Fruit fly (Drosophila melanogaster) whole organism, embryonic: ENCODE measurements around the gene prtp.

Experiments used
- BEAF-32 ChIP-seq: fragments of 200-800 bp; sonication (Bioruptor generic); optimal IDR thresholded peaks from 3 replicates; lab custom pipeline; 2017; ENCODE audit warnings: missing biosample characterization, missing genetic modification characterization, mild to moderate bottlenecking, moderate library complexity, missing genetic modification reagents
- CG12299 ChIP-seq: fragments of 200-800 bp; sonication (Bioruptor generic); optimal IDR thresholded peaks from 2 replicates; lab custom pipeline; 2018; ENCODE audit warnings: missing biosample characterization, mild to moderate bottlenecking, missing genetic modification characterization
- CG12942 ChIP-seq: fragments of 200-800 bp; sonication (Bioruptor generic); optimal IDR thresholded peaks from 3 replicates; lab custom pipeline; 2016; ENCODE audit warnings: missing biosample characterization, missing genetic modification characterization
- CG13424 ChIP-seq: fragments of 200-800 bp; sonication (Bioruptor generic); optimal IDR thresholded peaks from 2 replicates; lab custom pipeline; 2019; ENCODE audit warnings: missing biosample characterization, mild to moderate bottlenecking, missing genetic modification characterization, moderate library complexity
- CG13624 ChIP-seq: fragments of 200-800 bp; sonication (Bioruptor generic); optimal IDR thresholded peaks from 2 replicates; lab custom pipeline; 2016; ENCODE audit warnings: missing biosample characterization, missing genetic modification characterization
- CG15696 ChIP-seq: fragments of 200-800 bp; sonication (Bioruptor generic); optimal IDR thresholded peaks from 2 replicates; lab custom pipeline; 2019; ENCODE audit warnings: missing biosample characterization, mild to moderate bottlenecking, missing genetic modification characterization, moderate library complexity
- CG16813 ChIP-seq: fragments of 200-800 bp; sonication (Bioruptor generic); IDR thresholded peaks from 3 replicates; pipeline ENCODE4 v1.3.6; 2022; ENCODE audit warnings: missing biosample characterization, missing genetic modification characterization; ENCODE audit not compliant: partially characterized antibody
- CG1792 ChIP-seq: fragments of 200-800 bp; sonication (Bioruptor generic); optimal IDR thresholded peaks from 2 replicates; lab custom pipeline; 2016; ENCODE audit warnings: missing biosample characterization, missing genetic modification characterization
- CG1832 ChIP-seq: fragments of 200-800 bp; sonication (Bioruptor generic); optimal IDR thresholded peaks from 2 replicates; lab custom pipeline; 2017; ENCODE audit warnings: missing biosample characterization, mild to moderate bottlenecking, missing genetic modification characterization, inconsistent platforms
- CG18764 ChIP-seq: fragments of 200-800 bp; sonication (Bioruptor generic); optimal IDR thresholded peaks from 3 replicates; lab custom pipeline; 2016; ENCODE audit warnings: missing biosample characterization, missing genetic modification characterization
- CG2889 ChIP-seq: fragments of 200-800 bp; sonication (Bioruptor generic); IDR thresholded peaks from 3 replicates; pipeline ENCODE4 v1.3.6; 2022; ENCODE audit warnings: missing biosample characterization, missing genetic modification characterization
- CG30020 ChIP-seq: fragments of 200-800 bp; optimal IDR thresholded peaks from 2 replicates; lab custom pipeline; 2019; ENCODE audit warnings: missing biosample characterization, mild to moderate bottlenecking, missing genetic modification characterization, moderate library complexity
- CG3065 ChIP-seq: fragments of 200-800 bp; sonication (Bioruptor generic); optimal IDR thresholded peaks from 2 replicates; lab custom pipeline; 2016; ENCODE audit warnings: missing biosample characterization, missing genetic modification characterization
- CG33557 ChIP-seq: fragments of 200-800 bp; sonication (Bioruptor generic); optimal IDR thresholded peaks from 2 replicates; lab custom pipeline; 2019; ENCODE audit warnings: missing biosample characterization, mild to moderate bottlenecking, missing genetic modification characterization, moderate library complexity
- CG43689 ChIP-seq: fragments of 200-800 bp; sonication (Bioruptor generic); IDR thresholded peaks from 2 replicates; pipeline ENCODE4 v1.3.6; 2022; ENCODE audit warnings: missing biosample characterization, missing genetic modification characterization
- CG6272 ChIP-seq: fragments of 200-800 bp; sonication (Bioruptor generic); IDR thresholded peaks from 2 replicates; pipeline ENCODE4 v1.3.6; 2022; ENCODE audit warnings: missing biosample characterization, missing genetic modification characterization
- CG6813 ChIP-seq: fragments of 200-800 bp; sonication (Bioruptor generic); optimal IDR thresholded peaks from 2 replicates; lab custom pipeline; 2017; ENCODE audit warnings: missing biosample characterization, missing genetic modification characterization, mild to moderate bottlenecking, moderate library complexity, missing genetic modification reagents
- CG7839 ChIP-seq: fragments of 200-800 bp; sonication (Bioruptor generic); optimal IDR thresholded peaks from 3 replicates; lab custom pipeline; 2018; ENCODE audit warnings: missing biosample characterization, mild to moderate bottlenecking, missing genetic modification characterization, moderate library complexity
- Chrac-16 ChIP-seq: fragments of 200-800 bp; sonication (Bioruptor generic); optimal IDR thresholded peaks from 3 replicates; lab custom pipeline; 2016; ENCODE audit warnings: missing biosample characterization, missing genetic modification characterization
- Deaf1 ChIP-seq: fragments of 200-800 bp; optimal IDR thresholded peaks from 3 replicates; lab custom pipeline; 2019; ENCODE audit warnings: missing biosample characterization, mild to moderate bottlenecking, missing genetic modification characterization, moderate library complexity
- Dek ChIP-seq: fragments of 200-800 bp; sonication (Bioruptor generic); optimal IDR thresholded peaks from 3 replicates; lab custom pipeline; 2019; ENCODE audit warnings: missing biosample characterization, mild to moderate bottlenecking, missing genetic modification characterization, moderate library complexity
- Dfd ChIP-seq, 2 experiments: fragments of >200 bp; optimal IDR thresholded peaks; 2 replicates each; lab custom pipeline; 2017; ENCODE audit warnings: missing biosample characterization in 2 of 2, missing genetic modification characterization in 2 of 2
- Lhr ChIP-seq: fragments of 200-800 bp; sonication (Bioruptor generic); optimal IDR thresholded peaks from 3 replicates; lab custom pipeline; 2017; ENCODE audit warnings: mild to moderate bottlenecking, missing biosample characterization, missing genetic modification reagents, missing genetic modification characterization
- Max ChIP-seq: fragments of 200-800 bp; sonication (Bioruptor generic); optimal IDR thresholded peaks from 2 replicates; lab custom pipeline; 2016; ENCODE audit warnings: missing biosample characterization, mild to moderate bottlenecking, missing genetic modification characterization
- Mrtf ChIP-seq: fragments of 200-800 bp; sonication (Bioruptor generic); IDR thresholded peaks from 3 replicates; pipeline ENCODE4 v1.3.6; 2022; ENCODE audit warnings: missing biosample characterization, missing genetic modification characterization
- Neu2 ChIP-seq: fragments of 200-800 bp; sonication (Bioruptor generic); optimal IDR thresholded peaks from 3 replicates; lab custom pipeline; 2016; ENCODE audit warnings: missing biosample characterization, missing genetic modification characterization, borderline replicate concordance
- Nf-YC ChIP-seq: fragments of 200-800 bp; optimal IDR thresholded peaks from 3 replicates; lab custom pipeline; 2019; ENCODE audit warnings: missing biosample characterization, mild to moderate bottlenecking, missing genetic modification characterization, moderate library complexity
- Ptx1 ChIP-seq: fragments of 200-800 bp; sonication (Bioruptor generic); IDR thresholded peaks from 2 replicates; pipeline ENCODE4 v1.3.6; 2022; ENCODE audit warnings: missing biosample characterization, missing genetic modification characterization
- Six4 ChIP-seq: fragments of 200-800 bp; sonication (Bioruptor generic); optimal IDR thresholded peaks from 2 replicates; lab custom pipeline; 2016; ENCODE audit warnings: missing biosample characterization, missing genetic modification characterization
- bbx ChIP-seq: fragments of 200-800 bp; sonication (Bioruptor generic); IDR thresholded peaks from 2 replicates; pipeline ENCODE4 v1.3.6; 2022; ENCODE audit warnings: missing biosample characterization, missing genetic modification characterization; ENCODE audit not compliant: partially characterized antibody
- bcd ChIP-seq: fragments of 200-800 bp; sonication (Bioruptor generic); optimal IDR thresholded peaks from 2 replicates; lab custom pipeline; 2017; ENCODE audit warnings: missing biosample characterization, mild to moderate bottlenecking, missing genetic modification characterization
- bsh ChIP-seq, 2 experiments: fragments of 200-800 bp; sonication (Bioruptor generic); optimal IDR thresholded peaks; 2 replicates each; lab custom pipeline; 2017 to 2018; ENCODE audit warnings: mild to moderate bottlenecking in 2 of 2, missing biosample characterization in 2 of 2, missing genetic modification characterization in 2 of 2, moderate library complexity in 1 of 2
- chn ChIP-seq: fragments of 200-800 bp; sonication (Bioruptor generic); optimal IDR thresholded peaks from 2 replicates; lab custom pipeline; 2016; ENCODE audit warnings: missing biosample characterization, missing genetic modification characterization
- emc ChIP-seq: fragments of 200-800 bp; sonication (Bioruptor generic); optimal IDR thresholded peaks from 2 replicates; lab custom pipeline; 2016; ENCODE audit warnings: missing biosample characterization, missing genetic modification characterization
- ems ChIP-seq: fragments of 200-800 bp; sonication (Bioruptor generic); optimal IDR thresholded peaks from 3 replicates; lab custom pipeline; 2016; ENCODE audit warnings: missing biosample characterization, missing genetic modification characterization
- exex ChIP-seq: fragments of 200-800 bp; sonication (Bioruptor generic); optimal IDR thresholded peaks from 4 replicates; lab custom pipeline; 2018; ENCODE audit warnings: missing biosample characterization, mild to moderate bottlenecking, missing genetic modification characterization, moderate library complexity
- ham ChIP-seq: fragments of 200-800 bp; sonication (Bioruptor generic); IDR thresholded peaks from 2 replicates; pipeline ENCODE4 v1.3.6; 2022; ENCODE audit warnings: missing biosample characterization, missing genetic modification characterization
- hth ChIP-seq: fragments of >200 bp; optimal IDR thresholded peaks from 2 replicates; lab custom pipeline; 2017; ENCODE audit warnings: inconsistent platforms
- lab ChIP-seq: fragments of 200-800 bp; sonication (Bioruptor generic); optimal IDR thresholded peaks from 3 replicates; lab custom pipeline; 2017; ENCODE audit warnings: missing biosample characterization, missing genetic modification characterization, mild to moderate bottlenecking, moderate library complexity, missing genetic modification reagents
- nmo ChIP-seq: fragments of 200-800 bp; sonication (Bioruptor generic); optimal IDR thresholded peaks from 2 replicates; lab custom pipeline; 2018; ENCODE audit warnings: missing biosample characterization, mild to moderate bottlenecking, missing genetic modification characterization, moderate library complexity
- p53 ChIP-seq: fragments of 200-800 bp; sonication (Bioruptor generic); optimal IDR thresholded peaks from 2 replicates; lab custom pipeline; 2016; ENCODE audit warnings: missing biosample characterization, missing genetic modification characterization
- sd ChIP-seq: fragments of 200-800 bp; sonication (Bioruptor generic); optimal IDR thresholded peaks from 3 replicates; lab custom pipeline; 2018; ENCODE audit warnings: missing biosample characterization, mild to moderate bottlenecking, missing genetic modification characterization, moderate library complexity
- sens ChIP-seq: fragments of 200-800 bp; sonication (Bioruptor generic); peaks from one replicate; lab custom pipeline; 2016; ENCODE audit warnings: missing biosample characterization, missing genetic modification characterization
- sob ChIP-seq: fragments of 200-800 bp; sonication (Bioruptor generic); IDR thresholded peaks from 2 replicates; pipeline ENCODE4 v1.3.6; 2022; ENCODE audit warnings: missing biosample characterization, missing genetic modification characterization
- ssp ChIP-seq: fragments of 200-800 bp; sonication (Bioruptor generic); IDR thresholded peaks from 2 replicates; pipeline ENCODE4 v1.3.6; 2022; ENCODE audit warnings: missing biosample characterization, missing genetic modification characterization
- stwl ChIP-seq: fragments of 200-800 bp; sonication (Bioruptor generic); optimal IDR thresholded peaks from 3 replicates; lab custom pipeline; 2018; ENCODE audit warnings: missing biosample characterization, mild to moderate bottlenecking, missing genetic modification characterization, moderate library complexity
- tgo ChIP-seq: fragments of 200-800 bp; sonication (Bioruptor generic); IDR thresholded peaks from 3 replicates; pipeline ENCODE4 v1.3.6; 2022; ENCODE audit warnings: missing biosample characterization, missing genetic modification characterization
- vvl ChIP-seq: fragments of 200-800 bp; sonication (Bioruptor generic); IDR thresholded peaks from 2 replicates; pipeline ENCODE4 v1.3.6; 2022; ENCODE audit warnings: missing biosample characterization, missing genetic modification characterization

Gene prtp

DNA sequence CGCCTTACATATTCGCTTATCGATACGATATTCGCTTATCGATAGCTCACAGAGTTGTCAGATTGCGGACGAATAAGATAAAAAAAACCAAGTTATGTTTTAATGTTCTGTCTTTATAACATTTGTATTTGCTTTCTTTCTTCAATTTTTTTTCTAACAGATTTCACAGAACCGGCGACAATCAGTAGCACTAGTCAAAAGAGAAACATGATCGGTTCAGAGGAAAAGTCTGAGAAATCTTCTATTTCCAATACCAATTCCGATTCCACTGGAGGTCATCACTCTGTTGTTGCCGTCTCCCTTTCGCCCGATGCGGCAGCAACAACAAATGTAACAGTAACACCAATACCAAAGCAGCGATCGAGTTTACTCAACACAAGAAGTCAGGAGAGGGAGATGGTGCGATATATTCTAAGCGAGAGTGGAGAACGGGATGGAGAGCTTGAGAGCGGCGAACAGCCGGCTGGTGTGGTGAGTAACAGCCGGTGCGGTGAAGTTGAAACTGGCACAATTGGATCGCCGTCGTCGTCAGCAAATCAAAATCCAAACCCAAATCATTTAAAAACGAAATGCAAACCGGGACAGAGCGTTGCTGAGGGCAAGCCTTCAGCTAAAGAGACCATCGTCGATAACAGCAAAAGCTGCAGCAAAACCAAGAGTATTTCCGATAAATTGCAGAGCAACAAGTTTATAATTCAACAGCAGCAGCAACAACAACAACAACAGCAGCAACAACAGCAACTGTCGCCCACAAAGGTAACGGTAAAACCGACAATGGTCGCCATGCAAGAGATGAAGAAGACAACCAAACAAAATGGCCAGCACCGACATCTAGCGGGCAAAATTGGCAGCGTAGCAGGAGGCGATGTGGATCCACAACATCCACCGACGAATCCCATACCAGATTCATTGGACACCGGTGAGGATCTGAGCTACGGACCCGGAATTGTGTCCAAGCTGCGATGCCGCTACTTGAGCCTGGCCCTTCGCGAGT lies 34.7 kb upstream of the prtp start (continued):
- TF ChIP-seq CG6813 (GFP tag; lab: Kevin White, UChicago) (peak; percentile 30), CG15696 (tag; lab: Kevin White, UChicago) (peak; percentile 56), emc (GFP tag; lab: Kevin White, UChicago) (peak; percentile 31), Deaf1 (tag; lab: Kevin White, UChicago) (peak; percentile 49), bcd (GFP tag; lab: Kevin White, UChicago) (peak; percentile 36), CG12942 (GFP tag; lab: Kevin White, UChicago) (peak; percentile 64), ham (GFP tag; lab: Robert Waterston, UW) (no peak), CG13424 (peak; percentile 79), Chrac-16 (GFP tag; lab: Kevin White, UChicago) (peak; percentile 60), Ptx1 (GFP tag; lab: Robert Waterston, UW) (peak; percentile 60), sob (peak; percentile 58), bsh (GFP tag; optimal IDR thresholded peaks at IDR 0.05; lab: Kevin White, UChicago) (peak; percentile 52 to 62), Lhr (GFP tag; lab: Kevin White, UChicago) (peak; percentile 0), bbx (no peak), Dfd (GFP tag; optimal IDR thresholded peaks at IDR 0.05; lab: Kevin White, UChicago) (no peak), CG30020 (tag; lab: Kevin White, UChicago) (peak; percentile 16), CG7839 (peak; percentile 62), CG33557 (GFP tag; lab: Kevin White, UChicago) (peak; percentile 18), CG16813 (GFP tag; lab: Robert Waterston, UW) (peak; percentile 54), nmo (GFP tag; lab: Kevin White, UChicago) (peak; percentile 67), Dek (tag; lab: Kevin White, UChicago) (peak; percentile 51), vvl (peak; percentile 47; the same call in 1 of the 2 replicates), CG6272 (no peak), CG43689 (no peak), stwl (tag; lab: Kevin White, UChicago) (peak; percentile 19), p53 (GFP tag; lab: Kevin White, UChicago) (no peak), Six4 (GFP tag; lab: Kevin White, UChicago) (no peak), Neu2 (GFP tag; lab: Kevin White, UChicago) (no peak), CG3065 (GFP tag; lab: Kevin White, UChicago) (no peak), CG18764 (GFP tag; lab: Kevin White, UChicago) (peak; percentile 58), CG1832 (GFP tag; lab: Kevin White, UChicago) (peak; percentile 76), tgo (GFP tag; lab: Robert Waterston, UW) (peak; percentile 19; the same call in 1 of the 3 replicates), CG2889 (no peak), hth (lab: Kevin White, UChicago) (no peak), sens (GFP tag; lab: Kevin White, UChicago) (peak; percentile 94), BEAF-32 (peak; percentile 79), sd (tag; lab: Kevin White, UChicago) (peak; percentile 60), CG12299 (tag; lab: Kevin White, UChicago) (no peak), CG1792 (peak; percentile 38), Nf-YC (tag; lab: Kevin White, UChicago) (peak; percentile 80), ssp (GFP tag; lab: Robert Waterston, UW) (no peak), ems (peak; percentile 43), exex (peak; percentile 46), Max (GFP tag; lab: Kevin White, UChicago) (peak; percentile 21), chn (GFP tag; lab: Kevin White, UChicago) (peak; percentile 53), Mrtf (GFP tag; lab: Robert Waterston, UW) (no peak), lab (GFP tag; lab: Kevin White, UChicago) (peak; percentile 80), CG13624 (GFP tag; lab: Kevin White, UChicago) (peak; percentile 74)
